Fruit fly (Drosophila melanogaster) whole organism, prepupa: ENCODE data around the gene RNF220.

Source experiments
- CG1621 ChIP-seq: fragments of 200-800 bp; sonication (Bioruptor generic); optimal IDR thresholded peaks from 3 replicates; lab custom pipeline; 2018; ENCODE audit warnings: missing biosample characterization, mild to moderate bottlenecking, missing genetic modification characterization
- CG16779 ChIP-seq: fragments of 200-800 bp; sonication (Bioruptor generic); optimal IDR thresholded peaks from 3 replicates; lab custom pipeline; 2017; ENCODE audit warnings: missing biosample characterization, mild to moderate bottlenecking, missing genetic modification characterization
- CG3032 ChIP-seq: fragments of 200-800 bp; optimal IDR thresholded peaks from 2 replicates; lab custom pipeline; 2019; ENCODE audit warnings: missing biosample characterization, mild to moderate bottlenecking, missing genetic modification characterization, moderate library complexity
- CG3919 ChIP-seq: fragments of 200-800 bp; sonication (Bioruptor generic); optimal IDR thresholded peaks from 3 replicates; lab custom pipeline; 2016; ENCODE audit warnings: missing biosample characterization, missing genetic modification characterization
- CG4318 ChIP-seq: fragments of 200-800 bp; sonication (Bioruptor generic); optimal IDR thresholded peaks from 3 replicates; lab custom pipeline; 2017; ENCODE audit warnings: missing biosample characterization, mild to moderate bottlenecking, missing genetic modification characterization
- CG6276 ChIP-seq: fragments of 200-800 bp; sonication (Bioruptor generic); optimal IDR thresholded peaks from 2 replicates; lab custom pipeline; 2017; ENCODE audit warnings: missing biosample characterization, mild to moderate bottlenecking, missing genetic modification characterization
- Hr39 ChIP-seq: fragments of 200-800 bp; sonication (Bioruptor generic); optimal IDR thresholded peaks from 2 replicates; lab custom pipeline; 2016; ENCODE audit warnings: missing biosample characterization, missing genetic modification characterization
- Lpt ChIP-seq: fragments of 200-800 bp; sonication (Bioruptor generic); optimal IDR thresholded peaks from 3 replicates; lab custom pipeline; 2016; ENCODE audit warnings: missing biosample characterization, missing genetic modification characterization
- OdsH ChIP-seq: fragments of 200-800 bp; sonication (Bioruptor generic); optimal IDR thresholded peaks from 3 replicates; lab custom pipeline; 2016; ENCODE audit warnings: missing biosample characterization, missing genetic modification characterization
- fd59A ChIP-seq: fragments of 200-800 bp; sonication (Bioruptor generic); optimal IDR thresholded peaks from 2 replicates; lab custom pipeline; 2017; ENCODE audit warnings: missing biosample characterization, mild to moderate bottlenecking, missing genetic modification characterization, missing genetic modification reagents
- fkh ChIP-seq: fragments of 200-800 bp; sonication (Bioruptor generic); optimal IDR thresholded peaks from 3 replicates; lab custom pipeline; 2017; ENCODE audit warnings: missing biosample characterization, mild to moderate bottlenecking, missing genetic modification characterization, moderate library complexity
- salr ChIP-seq, 2 experiments: fragments of 200-800 bp; sonication (Bioruptor generic); optimal IDR thresholded peaks; 3 replicates each; lab custom pipeline; 2016 to 2018; ENCODE audit warnings: missing biosample characterization in 2 of 2, missing genetic modification characterization in 2 of 2, mild to moderate bottlenecking in 1 of 2

- TF ChIP-seq Lpt (GFP tag; lab: Kevin White, UChicago), result no peak
- no peak for TF ChIP-seq fd59A
- no peak for TF ChIP-seq CG16779 (tag; lab: Kevin White, UChicago)
- no peak for TF ChIP-seq CG3919 (GFP tag; lab: Kevin White, UChicago)
- no peak for TF ChIP-seq CG4318 (GFP tag; lab: Kevin White, UChicago)
- TF ChIP-seq CG3032 (tag; lab: Kevin White, UChicago), result no peak
- TF ChIP-seq CG6276, result no peak
- TF ChIP-seq Hr39 (GFP tag; lab: Kevin White, UChicago), result no peak
- TF ChIP-seq CG1621 (tag; lab: Kevin White, UChicago), result no peak
- TF ChIP-seq salr (GFP tag; optimal IDR thresholded peaks at IDR 0.05; lab: Kevin White, UChicago), result no peak
- no peak for TF ChIP-seq OdsH (GFP tag; lab: Kevin White, UChicago)
- no peak for TF ChIP-seq fkh (GFP tag; lab: Kevin White, UChicago)
Measured at dm6 chr3R:22694659-22695058, 31.6 kb downstream of the RNF220 start, which contains the start of gene cd.
